Worm (Caenorhabditis elegans) whole organism, L2 larva: ENCODE data around the gene fbxa-81.

Source experiments
- alr-1 ChIP-seq: fragments of 150-350 bp; optimal IDR thresholded peaks from 2 replicates; lab custom pipeline; 2014; ENCODE audit warnings: missing biosample characterization, missing genetic modification characterization
- ama-1 ChIP-seq: fragments of 150-350 bp; optimal IDR thresholded peaks from 2 replicates; lab custom pipeline; 2018; ENCODE audit warnings: inconsistent platforms
- ceh-82 ChIP-seq: fragments of 150-350 bp; optimal IDR thresholded peaks from 2 replicates; lab custom pipeline; 2014; ENCODE audit warnings: missing biosample characterization, missing genetic modification characterization
- dmd-4 ChIP-seq: sonication (generic microtip); optimal IDR thresholded peaks from 2 replicates; lab custom pipeline; 2017; ENCODE audit warnings: missing biosample characterization, missing genetic modification characterization
- mab-5 ChIP-seq: fragments of 150-350 bp; optimal IDR thresholded peaks from 2 replicates; lab custom pipeline; 2014; ENCODE audit warnings: missing biosample characterization, missing genetic modification characterization
- nhr-11 ChIP-seq: fragments of 150-350 bp; optimal IDR thresholded peaks from 2 replicates; lab custom pipeline; 2014; ENCODE audit warnings: missing biosample characterization, missing genetic modification characterization
- nhr-12 ChIP-seq: fragments of 150-350 bp; optimal IDR thresholded peaks from 2 replicates; lab custom pipeline; 2014; ENCODE audit warnings: missing biosample characterization, missing genetic modification characterization
- nhr-25 ChIP-seq: fragments of 150-350 bp; sonication (generic microtip); optimal IDR thresholded peaks from 3 replicates; lab custom pipeline; 2014; ENCODE audit warnings: missing biosample characterization, missing genetic modification characterization
- unc-55 ChIP-seq: fragments of 150-350 bp; sonication (generic microtip); optimal IDR thresholded peaks from 3 replicates; lab custom pipeline; 2014; ENCODE audit warnings: missing biosample characterization, missing genetic modification reagents, missing genetic modification characterization
- unc-62 ChIP-seq: fragments of 150-350 bp; optimal IDR thresholded peaks from 2 replicates; lab custom pipeline; 2014; ENCODE audit warnings: missing biosample characterization, missing genetic modification reagents, missing genetic modification characterization
- zag-1 ChIP-seq: fragments of 150-350 bp; optimal IDR thresholded peaks from 2 replicates; lab custom pipeline; 2014; ENCODE audit warnings: missing biosample characterization, missing genetic modification characterization

- TF ChIP-seq zag-1 (tag; lab: Kevin White, UChicago) = no peak
- TF ChIP-seq unc-62 (GFP tag; lab: Kevin White, UChicago) = no peak
- TF ChIP-seq ceh-82 (tag; lab: Kevin White, UChicago) = no peak
- no peak for TF ChIP-seq unc-55 (GFP tag; lab: Kevin White, UChicago)
- TF ChIP-seq ama-1 = no peak
- no peak for TF ChIP-seq mab-5
- TF ChIP-seq nhr-12 (tag; lab: Kevin White, UChicago) = no peak
- no peak for TF ChIP-seq nhr-25 (tag; lab: Kevin White, UChicago)
- TF ChIP-seq dmd-4 (tag; lab: Kevin White, UChicago) = no peak
- no peak for TF ChIP-seq nhr-11 (tag; lab: Kevin White, UChicago)
- TF ChIP-seq alr-1 = no peak
Observed at ce11 chrX:14549709-14550199, 7.9 kb upstream of the fbxa-81 start, which contains the start of gene ram-5.
